Fruit fly (Drosophila melanogaster) whole organism, embryonic: ENCODE data around the gene how.

Experiments used
- Abd-B ChIP-seq: fragments of 200-800 bp; sonication (Bioruptor generic); optimal IDR thresholded peaks from 2 replicates; lab custom pipeline; 2018; ENCODE audit warnings: missing biosample characterization, mild to moderate bottlenecking, missing genetic modification characterization, moderate library complexity
- B-H1 ChIP-seq: fragments of 200-800 bp; sonication (Bioruptor generic); IDR thresholded peaks from 3 replicates; pipeline ENCODE4 v1.3.6; 2022; ENCODE audit warnings: missing biosample characterization, missing genetic modification characterization
- CG11504 ChIP-seq: fragments of 200-800 bp; sonication (Bioruptor generic); optimal IDR thresholded peaks from 3 replicates; lab custom pipeline; 2019; ENCODE audit warnings: missing biosample characterization, mild to moderate bottlenecking, missing genetic modification characterization, moderate library complexity
- CG13287 ChIP-seq: fragments of 200-800 bp; sonication (Bioruptor generic); IDR thresholded peaks from 2 replicates; pipeline ENCODE4 v1.3.6; 2022; ENCODE audit warnings: missing biosample characterization, missing genetic modification characterization; ENCODE audit not compliant: partially characterized antibody
- CG15269 ChIP-seq: fragments of 200-800 bp; sonication (Bioruptor generic); optimal IDR thresholded peaks from 2 replicates; lab custom pipeline; 2018; ENCODE audit warnings: missing biosample characterization, mild to moderate bottlenecking, missing genetic modification characterization, moderate library complexity
- CG16813 ChIP-seq: fragments of 200-800 bp; sonication (Bioruptor generic); IDR thresholded peaks from 3 replicates; pipeline ENCODE4 v1.3.6; 2022; ENCODE audit warnings: missing biosample characterization, missing genetic modification characterization; ENCODE audit not compliant: partially characterized antibody
- CG16815 ChIP-seq: fragments of 200-800 bp; sonication (Bioruptor generic); optimal IDR thresholded peaks from 3 replicates; lab custom pipeline; 2017; ENCODE audit warnings: missing biosample characterization, mild to moderate bottlenecking, missing genetic modification characterization
- CG2199 ChIP-seq: fragments of 200-800 bp; sonication (Bioruptor generic); IDR thresholded peaks from 3 replicates; pipeline ENCODE4 v1.3.6; 2022; ENCODE audit warnings: missing biosample characterization, missing genetic modification characterization
- CG5245 ChIP-seq: fragments of 200-800 bp; sonication (Bioruptor generic); optimal IDR thresholded peaks from 3 replicates; lab custom pipeline; 2016; ENCODE audit warnings: missing biosample characterization, missing genetic modification characterization
- CG9437 ChIP-seq: fragments of 200-800 bp; sonication (Bioruptor generic); optimal IDR thresholded peaks from 2 replicates; lab custom pipeline; 2018; ENCODE audit warnings: missing biosample characterization, mild to moderate bottlenecking, missing genetic modification characterization
- Elba2 ChIP-seq: fragments of 200-800 bp; sonication (Bioruptor generic); optimal IDR thresholded peaks from 3 replicates; lab custom pipeline; 2016; ENCODE audit warnings: missing biosample characterization, missing genetic modification characterization
- Ets65A ChIP-seq: fragments of 200-800 bp; sonication (Bioruptor generic); peaks from one replicate; lab custom pipeline; 2016; ENCODE audit warnings: missing biosample characterization, missing genetic modification characterization
- GATAe ChIP-seq: fragments of 200-800 bp; sonication (Bioruptor generic); conservative IDR thresholded peaks from 2 replicates; pipeline ENCODE4 v1.3.6; 2022; ENCODE audit warnings: missing biosample characterization, missing genetic modification characterization
- HLHmδ ChIP-seq: fragments of 200-800 bp; sonication (Bioruptor generic); optimal IDR thresholded peaks from 2 replicates; lab custom pipeline; 2018; ENCODE audit warnings: missing biosample characterization, mild to moderate bottlenecking, missing genetic modification characterization, moderate library complexity
- Hr78 ChIP-seq, 2 experiments: fragments of 200-800 bp in 1 of 2; fragments of >200 bp in 1 of 2; sonication (Bioruptor generic) in 1 of 2; optimal IDR thresholded peaks; 2 replicates each; lab custom pipeline; 2017 to 2019; ENCODE audit warnings: missing biosample characterization in 2 of 2, missing genetic modification characterization in 2 of 2, mild to moderate bottlenecking in 1 of 2, moderate library complexity in 1 of 2
- Lpt ChIP-seq: fragments of >200 bp; optimal IDR thresholded peaks from 2 replicates; lab custom pipeline; 2018; ENCODE audit warnings: missing biosample characterization, missing genetic modification characterization
- Med ChIP-seq: fragments of 200-800 bp; sonication (Bioruptor generic); peaks from one replicate; lab custom pipeline; 2016; ENCODE audit warnings: missing biosample characterization, missing genetic modification characterization, mild to moderate bottlenecking, inconsistent platforms, moderate library complexity
- Nf-YA ChIP-seq: fragments of 200-800 bp; sonication (Bioruptor generic); IDR thresholded peaks from 2 replicates; pipeline ENCODE4 v1.3.6; 2022; ENCODE audit warnings: missing biosample characterization, missing genetic modification characterization
- Nf-YB ChIP-seq: fragments of 200-800 bp; sonication (Bioruptor generic); optimal IDR thresholded peaks from 3 replicates; lab custom pipeline; 2019; ENCODE audit warnings: missing biosample characterization, mild to moderate bottlenecking, missing genetic modification characterization, moderate library complexity
- Nf-YC ChIP-seq: fragments of 200-800 bp; optimal IDR thresholded peaks from 3 replicates; lab custom pipeline; 2019; ENCODE audit warnings: missing biosample characterization, mild to moderate bottlenecking, missing genetic modification characterization, moderate library complexity
- Xbp1 ChIP-seq: fragments of 200-800 bp; sonication (Bioruptor generic); optimal IDR thresholded peaks from 3 replicates; lab custom pipeline; 2016; ENCODE audit warnings: missing biosample characterization, mild to moderate bottlenecking, missing genetic modification characterization
- abd-A ChIP-seq: fragments of 200-800 bp; sonication (Bioruptor generic); optimal IDR thresholded peaks from 3 replicates; lab custom pipeline; 2019; ENCODE audit warnings: missing biosample characterization, mild to moderate bottlenecking, missing genetic modification characterization, moderate library complexity
- cg ChIP-seq: fragments of 200-800 bp; sonication (Bioruptor generic); optimal IDR thresholded peaks from 3 replicates; lab custom pipeline; 2019; ENCODE audit warnings: missing biosample characterization, mild to moderate bottlenecking, missing genetic modification characterization, moderate library complexity
- chinmo ChIP-seq: fragments of 200-800 bp; sonication (Bioruptor generic); IDR thresholded peaks from 4 replicates; pipeline ENCODE4 v1.3.6; 2022; ENCODE audit warnings: missing biosample characterization, missing genetic modification characterization; ENCODE audit not compliant: partially characterized antibody
- chm ChIP-seq: fragments of 200-800 bp; sonication (Bioruptor generic); IDR thresholded peaks from 2 replicates; pipeline ENCODE4 v1.3.6; 2022; ENCODE audit warnings: missing biosample characterization, missing genetic modification characterization
- fd64A ChIP-seq: fragments of 200-800 bp; sonication (Bioruptor generic); optimal IDR thresholded peaks from 3 replicates; lab custom pipeline; 2018; ENCODE audit warnings: missing biosample characterization, mild to moderate bottlenecking, missing genetic modification characterization
- grn ChIP-seq: fragments of 200-800 bp; sonication (Bioruptor generic); optimal IDR thresholded peaks from 3 replicates; lab custom pipeline; 2017; ENCODE audit warnings: missing biosample characterization, missing genetic modification characterization
- gsb ChIP-seq: fragments of 200-800 bp; sonication (Bioruptor generic); IDR thresholded peaks from 2 replicates; pipeline ENCODE4 v1.3.6; 2022; ENCODE audit warnings: missing biosample characterization, missing genetic modification characterization
- jumu ChIP-seq: fragments of 200-800 bp; sonication (Bioruptor generic); optimal IDR thresholded peaks from 3 replicates; lab custom pipeline; 2016; ENCODE audit warnings: missing biosample characterization, missing genetic modification characterization
- klu ChIP-seq: fragments of 200-800 bp; sonication (Bioruptor generic); IDR thresholded peaks from 2 replicates; pipeline ENCODE4 v1.3.6; 2022; ENCODE audit warnings: missing biosample characterization, missing genetic modification characterization
- kni ChIP-seq: fragments of 200-800 bp; sonication (Bioruptor generic); optimal IDR thresholded peaks from 3 replicates; lab custom pipeline; 2017; ENCODE audit warnings: mild to moderate bottlenecking, missing biosample characterization, missing genetic modification reagents, missing genetic modification characterization
- run ChIP-seq: fragments of 200-800 bp; sonication (Bioruptor generic); optimal IDR thresholded peaks from 3 replicates; lab custom pipeline; 2018; ENCODE audit warnings: missing biosample characterization, mild to moderate bottlenecking, missing genetic modification characterization
- sr ChIP-seq: fragments of 200-800 bp; sonication (Bioruptor generic); IDR thresholded peaks from 3 replicates; pipeline ENCODE4 v1.3.6; 2022; ENCODE audit warnings: missing biosample characterization, missing genetic modification characterization
- stwl ChIP-seq: fragments of 200-800 bp; sonication (Bioruptor generic); optimal IDR thresholded peaks from 3 replicates; lab custom pipeline; 2018; ENCODE audit warnings: missing biosample characterization, mild to moderate bottlenecking, missing genetic modification characterization, moderate library complexity
- tin ChIP-seq: fragments of 200-800 bp; sonication (Bioruptor generic); optimal IDR thresholded peaks from 3 replicates; lab custom pipeline; 2016; ENCODE audit warnings: missing biosample characterization, missing genetic modification characterization
- tll ChIP-seq, 2 experiments: fragments of 200-800 bp in 1 of 2; fragments of >200 bp in 1 of 2; sonication (Bioruptor generic) in 1 of 2; optimal IDR thresholded peaks; 2 replicates each; lab custom pipeline; 2017 to 2019; ENCODE audit warnings: missing biosample characterization in 2 of 2, missing genetic modification characterization in 2 of 2, mild to moderate bottlenecking in 1 of 2, moderate library complexity in 1 of 2

The how gene

dm6 chr3R:22049134-22049796 is 7.3 kb downstream of the how start (continued):
- TF ChIP-seq Lpt (GFP tag; lab: Kevin White, UChicago) = no peak
- peak; percentile 65 for TF ChIP-seq CG16815 (GFP tag; lab: Kevin White, UChicago)
- TF ChIP-seq CG9437 = peak; percentile 62
- TF ChIP-seq Xbp1 (GFP tag; lab: Kevin White, UChicago) = peak; percentile 82

dm6 chr3R:22052235-22052634 is 10.2 kb downstream of the how start:
- TF ChIP-seq cg (GFP tag; lab: Kevin White, UChicago) (peak; percentile 28), tll (GFP tag; optimal IDR thresholded peaks at IDR 0.05; lab: Kevin White, UChicago) (peak in 1 of 2 experiments; percentile 64), grn (no peak), CG11504 (tag; lab: Kevin White, UChicago) (peak; percentile 13), CG15269 (tag; lab: Kevin White, UChicago) (no peak), B-H1 (GFP tag; lab: Robert Waterston, UW) (no peak), stwl (tag; lab: Kevin White, UChicago) (peak; percentile 42), gsb (GFP tag; lab: Robert Waterston, UW) (0 out of 2 replicates have a peak, but pooled peaks have one; percentile 22), kni (GFP tag; lab: Kevin White, UChicago) (peak; percentile 51), sr (GFP tag; lab: Robert Waterston, UW) (peak; percentile 84), Ets65A (GFP tag; lab: Kevin White, UChicago) (peak; percentile 2)

dm6 chr3R:22053202-22053601 is 11.2 kb downstream of the how start:
- TF ChIP-seq HLHmδ (GFP tag; lab: Kevin White, UChicago) (no peak), Elba2 (no peak), tin (GFP tag; lab: Kevin White, UChicago) (no peak), CG2199 (GFP tag; lab: Robert Waterston, UW) (peak; percentile 65; the same call in 1 of the 3 replicates), CG13287 (GFP tag; lab: Robert Waterston, UW) (no peak), chm (GFP tag; lab: Robert Waterston, UW) (peak; percentile 27), CG16813 (GFP tag; lab: Robert Waterston, UW) (0 out of 3 replicates have a peak, but pooled peaks have one; percentile 11), abd-A (tag; lab: Kevin White, UChicago) (peak; percentile 45), run (tag; lab: Kevin White, UChicago) (peak; percentile 53), fd64A (GFP tag; lab: Kevin White, UChicago) (peak; percentile 59), Hr78 (GFP tag; optimal IDR thresholded peaks at IDR 0.05; lab: Kevin White, UChicago) (peak in 1 of 2 experiments; percentile 92)

- TF ChIP-seq jumu (GFP tag; lab: Kevin White, UChicago) = no peak
- peak; percentile 42 for TF ChIP-seq CG5245 (GFP tag; lab: Kevin White, UChicago)
- no peak for TF ChIP-seq klu
- peak; percentile 47 for TF ChIP-seq Ets65A (GFP tag; lab: Kevin White, UChicago)
- TF ChIP-seq chinmo = 0 out of 4 replicates have a peak, but pooled peaks have one; percentile 20
- peak; percentile 87 for TF ChIP-seq Nf-YC (tag; lab: Kevin White, UChicago)
- TF ChIP-seq Abd-B (GFP tag; lab: Kevin White, UChicago) = peak; percentile 6
- no peak for TF ChIP-seq Med
- TF ChIP-seq Nf-YB (GFP tag; lab: Kevin White, UChicago) = peak; percentile 93
- peak; percentile 54 for TF ChIP-seq GATAe (GFP tag; lab: Robert Waterston, UW)
- peak; percentile 47; the same call in 1 of the 2 replicates for TF ChIP-seq Nf-YA
- TF ChIP-seq, all 482 proteins: peak for 8
Measured at dm6 chr3R:22053740-22054139, 11.7 kb downstream of the how start.
